Fruit fly (Drosophila melanogaster) whole organism, embryonic: ENCODE results near the gene CG32767.

Experiments
- B-H2 ChIP-seq: fragments of 200-800 bp; sonication (Bioruptor generic); optimal IDR thresholded peaks from 2 replicates; lab custom pipeline; 2018; ENCODE audit warnings: missing biosample characterization, mild to moderate bottlenecking, missing genetic modification characterization
- BtbVII ChIP-seq: fragments of 200-800 bp; sonication (Bioruptor generic); optimal IDR thresholded peaks from 3 replicates; lab custom pipeline; 2017; ENCODE audit warnings: missing biosample characterization, mild to moderate bottlenecking, missing genetic modification characterization
- CG10209 ChIP-seq: fragments of 200-800 bp; sonication (Bioruptor generic); optimal IDR thresholded peaks from 3 replicates; lab custom pipeline; 2017; ENCODE audit warnings: missing biosample characterization, mild to moderate bottlenecking, missing genetic modification characterization, missing genetic modification reagents
- CG11723 ChIP-seq: fragments of 200-800 bp; sonication (Bioruptor generic); optimal IDR thresholded peaks from 2 replicates; lab custom pipeline; 2017; ENCODE audit warnings: missing biosample characterization, mild to moderate bottlenecking, missing genetic modification characterization
- CG12104 ChIP-seq: fragments of 200-800 bp; sonication (Bioruptor generic); optimal IDR thresholded peaks from 3 replicates; lab custom pipeline; 2016; ENCODE audit warnings: missing biosample characterization, missing genetic modification characterization
- CG12155 ChIP-seq: fragments of 200-800 bp; sonication (Bioruptor generic); optimal IDR thresholded peaks from 3 replicates; lab custom pipeline; 2016; ENCODE audit warnings: missing biosample characterization, missing genetic modification characterization
- CG12299 ChIP-seq: fragments of 200-800 bp; sonication (Bioruptor generic); optimal IDR thresholded peaks from 2 replicates; lab custom pipeline; 2018; ENCODE audit warnings: missing biosample characterization, mild to moderate bottlenecking, missing genetic modification characterization
- CG12659 ChIP-seq: fragments of 200-800 bp; sonication (Bioruptor generic); optimal IDR thresholded peaks from 3 replicates; lab custom pipeline; 2017; ENCODE audit warnings: mild to moderate bottlenecking, missing biosample characterization, missing genetic modification reagents, missing genetic modification characterization
- CG15479 ChIP-seq: fragments of 200-800 bp; sonication (Bioruptor generic); optimal IDR thresholded peaks from 3 replicates; lab custom pipeline; 2019; ENCODE audit warnings: missing biosample characterization, mild to moderate bottlenecking, missing genetic modification characterization, moderate library complexity
- CG15696 ChIP-seq: fragments of 200-800 bp; sonication (Bioruptor generic); optimal IDR thresholded peaks from 2 replicates; lab custom pipeline; 2019; ENCODE audit warnings: missing biosample characterization, mild to moderate bottlenecking, missing genetic modification characterization, moderate library complexity
- CG1603 ChIP-seq: fragments of 200-800 bp; sonication (Bioruptor generic); optimal IDR thresholded peaks from 2 replicates; lab custom pipeline; 2019; ENCODE audit warnings: missing biosample characterization, mild to moderate bottlenecking, missing genetic modification characterization, moderate library complexity
- CG17328 ChIP-seq: fragments of 200-800 bp; sonication (Bioruptor generic); IDR thresholded peaks from 2 replicates; pipeline ENCODE4 v1.3.6; 2022; ENCODE audit warnings: missing biosample characterization, missing genetic modification characterization
- CG1832 ChIP-seq: fragments of 200-800 bp; sonication (Bioruptor generic); optimal IDR thresholded peaks from 2 replicates; lab custom pipeline; 2017; ENCODE audit warnings: missing biosample characterization, mild to moderate bottlenecking, missing genetic modification characterization, inconsistent platforms
- CG18619 ChIP-seq: fragments of 200-800 bp; sonication (Bioruptor generic); optimal IDR thresholded peaks from 3 replicates; lab custom pipeline; 2017; ENCODE audit warnings: missing biosample characterization, mild to moderate bottlenecking, missing genetic modification characterization
- CG30020 ChIP-seq: fragments of 200-800 bp; optimal IDR thresholded peaks from 2 replicates; lab custom pipeline; 2019; ENCODE audit warnings: missing biosample characterization, mild to moderate bottlenecking, missing genetic modification characterization, moderate library complexity
- CG30431 ChIP-seq: fragments of 200-800 bp; sonication (Bioruptor generic); optimal IDR thresholded peaks from 2 replicates; lab custom pipeline; 2017; ENCODE audit warnings: missing biosample characterization, missing genetic modification characterization
- CG31224 ChIP-seq: fragments of 200-800 bp; sonication (Bioruptor generic); IDR thresholded peaks from 2 replicates; pipeline ENCODE4 v1.3.6; 2022; ENCODE audit warnings: missing biosample characterization, missing genetic modification characterization
- CG6765 ChIP-seq: fragments of 200-800 bp; sonication (Bioruptor generic); optimal IDR thresholded peaks from 3 replicates; lab custom pipeline; 2017; ENCODE audit warnings: missing biosample characterization, mild to moderate bottlenecking, missing genetic modification characterization
- CG6791 ChIP-seq: fragments of 200-800 bp; sonication (Bioruptor generic); IDR thresholded peaks from 3 replicates; pipeline ENCODE4 v1.3.6; 2022; ENCODE audit warnings: missing biosample characterization, missing genetic modification characterization; ENCODE audit not compliant: partially characterized antibody
- CoRest ChIP-seq: fragments of 200-800 bp; sonication (Bioruptor generic); optimal IDR thresholded peaks from 3 replicates; lab custom pipeline; 2018; ENCODE audit warnings: missing biosample characterization, mild to moderate bottlenecking, missing genetic modification characterization, moderate library complexity
- Dad ChIP-seq: fragments of 200-800 bp; sonication (Bioruptor generic); optimal IDR thresholded peaks from 3 replicates; lab custom pipeline; 2016; ENCODE audit warnings: missing biosample characterization, missing genetic modification characterization
- Dfd ChIP-seq, 2 experiments: fragments of >200 bp; optimal IDR thresholded peaks; 2 replicates each; lab custom pipeline; 2017; ENCODE audit warnings: missing biosample characterization in 2 of 2, missing genetic modification characterization in 2 of 2
- E2f1 ChIP-seq: fragments of 200-800 bp; sonication (Bioruptor generic); IDR thresholded peaks from 2 replicates; pipeline ENCODE4 v1.3.6; 2022; ENCODE audit warnings: missing biosample characterization, missing genetic modification characterization
- HLH3B ChIP-seq: fragments of 200-800 bp; sonication (Bioruptor generic); IDR thresholded peaks from 2 replicates; pipeline ENCODE4 v1.3.6; 2022; ENCODE audit warnings: missing biosample characterization, missing genetic modification characterization
- NFAT ChIP-seq: fragments of 200-800 bp; sonication (Bioruptor generic); IDR thresholded peaks from 2 replicates; pipeline ENCODE4 v1.3.6; 2022; ENCODE audit warnings: missing biosample characterization, missing genetic modification characterization
- Ptx1 ChIP-seq: fragments of 200-800 bp; sonication (Bioruptor generic); IDR thresholded peaks from 2 replicates; pipeline ENCODE4 v1.3.6; 2022; ENCODE audit warnings: missing biosample characterization, missing genetic modification characterization
- Sox100B ChIP-seq: fragments of 200-800 bp; sonication (Bioruptor generic); optimal IDR thresholded peaks from 3 replicates; lab custom pipeline; 2018; ENCODE audit warnings: missing biosample characterization, mild to moderate bottlenecking, missing genetic modification characterization
- bab2 ChIP-seq: fragments of 200-800 bp; sonication (Bioruptor generic); optimal IDR thresholded peaks from 2 replicates; lab custom pipeline; 2016; ENCODE audit warnings: missing biosample characterization, missing genetic modification characterization
- btn ChIP-seq: fragments of 200-800 bp; sonication (Bioruptor generic); optimal IDR thresholded peaks from 2 replicates; lab custom pipeline; 2016; ENCODE audit warnings: missing biosample characterization, missing genetic modification characterization
- corto ChIP-seq: fragments of 200-800 bp; sonication (Bioruptor generic); optimal IDR thresholded peaks from 2 replicates; lab custom pipeline; 2016; ENCODE audit warnings: missing biosample characterization, mild to moderate bottlenecking, missing genetic modification characterization, moderate library complexity
- dimm ChIP-seq: fragments of 200-800 bp; sonication (Bioruptor generic); IDR thresholded peaks from 2 replicates; pipeline ENCODE4 v1.3.6; 2022; ENCODE audit warnings: missing biosample characterization, missing genetic modification characterization
- gce ChIP-seq: fragments of 200-800 bp; sonication (Bioruptor generic); IDR thresholded peaks from 3 replicates; pipeline ENCODE4 v1.3.6; 2022; ENCODE audit warnings: missing biosample characterization, missing genetic modification characterization
- gcm2 ChIP-seq: fragments of 200-800 bp; sonication (Bioruptor generic); optimal IDR thresholded peaks from 2 replicates; lab custom pipeline; 2016; ENCODE audit warnings: missing biosample characterization, missing genetic modification characterization
- lov ChIP-seq, 2 experiments: fragments of 200-800 bp in 1 of 2; fragments of >200 bp in 1 of 2; sonication (Bioruptor generic) in 1 of 2; IDR thresholded peaks in 1 of 2; optimal IDR thresholded peaks in 1 of 2; 2 replicates in 1 of 2; 3 replicates in 1 of 2; pipeline versions ENCODE4 v1.3.6 to Lab custom; 2017 to 2022; ENCODE audit warnings: missing biosample characterization in 1 of 2, missing genetic modification characterization in 1 of 2
- nerfin-1 ChIP-seq: fragments of 200-800 bp; sonication (Bioruptor generic); optimal IDR thresholded peaks from 3 replicates; lab custom pipeline; 2019; ENCODE audit warnings: missing biosample characterization, mild to moderate bottlenecking, missing genetic modification characterization, moderate library complexity
- org-1 ChIP-seq: fragments of 200-800 bp; sonication (Bioruptor generic); optimal IDR thresholded peaks from 2 replicates; lab custom pipeline; 2017; ENCODE audit warnings: missing biosample characterization, missing genetic modification characterization
- prd ChIP-seq, 3 experiments: fragments of >200 bp in 2 of 3; fragments of 200-800 bp in 1 of 3; sonication (Bioruptor generic) in 1 of 3; optimal IDR thresholded peaks in 2 of 3; IDR thresholded peaks in 1 of 3; 2 replicates in 2 of 3; 3 replicates in 1 of 3; pipeline versions ENCODE4 v1.3.6 to Lab custom; 2017 to 2022; ENCODE audit warnings: missing biosample characterization in 1 of 3, missing genetic modification characterization in 1 of 3
- pros ChIP-seq: fragments of 200-800 bp; sonication (Bioruptor generic); optimal IDR thresholded peaks from 3 replicates; lab custom pipeline; 2019; ENCODE audit warnings: missing biosample characterization, mild to moderate bottlenecking, missing genetic modification characterization, moderate library complexity
- psq ChIP-seq: fragments of 200-800 bp; sonication (Bioruptor generic); optimal IDR thresholded peaks from 2 replicates; lab custom pipeline; 2017; ENCODE audit warnings: missing biosample characterization, missing genetic modification characterization
- ro ChIP-seq: fragments of 200-800 bp; sonication (Bioruptor generic); IDR thresholded peaks from 2 replicates; pipeline ENCODE4 v1.3.6; 2022; ENCODE audit warnings: missing biosample characterization, missing genetic modification characterization
- sima ChIP-seq: fragments of 200-800 bp; sonication (Bioruptor generic); optimal IDR thresholded peaks from 2 replicates; lab custom pipeline; 2016; ENCODE audit warnings: missing biosample characterization, missing genetic modification characterization
- sisA ChIP-seq: fragments of 200-800 bp; sonication (Bioruptor generic); IDR thresholded peaks from 2 replicates; pipeline ENCODE4 v1.3.6; 2022; ENCODE audit warnings: missing biosample characterization, missing genetic modification characterization
- slou ChIP-seq: fragments of 200-800 bp; sonication (Bioruptor generic); optimal IDR thresholded peaks from 3 replicates; lab custom pipeline; 2016; ENCODE audit warnings: missing biosample characterization, missing genetic modification characterization
- sqz ChIP-seq: fragments of 200-800 bp; sonication (Bioruptor generic); optimal IDR thresholded peaks from 3 replicates; lab custom pipeline; 2018; ENCODE audit warnings: missing biosample characterization, mild to moderate bottlenecking, missing genetic modification characterization
- stwl ChIP-seq: fragments of 200-800 bp; sonication (Bioruptor generic); optimal IDR thresholded peaks from 3 replicates; lab custom pipeline; 2018; ENCODE audit warnings: missing biosample characterization, mild to moderate bottlenecking, missing genetic modification characterization, moderate library complexity
- trh ChIP-seq: fragments of 200-800 bp; sonication (Bioruptor generic); optimal IDR thresholded peaks from 2 replicates; lab custom pipeline; 2016; ENCODE audit warnings: missing biosample characterization, missing genetic modification characterization

The CG32767 gene

DNA sequence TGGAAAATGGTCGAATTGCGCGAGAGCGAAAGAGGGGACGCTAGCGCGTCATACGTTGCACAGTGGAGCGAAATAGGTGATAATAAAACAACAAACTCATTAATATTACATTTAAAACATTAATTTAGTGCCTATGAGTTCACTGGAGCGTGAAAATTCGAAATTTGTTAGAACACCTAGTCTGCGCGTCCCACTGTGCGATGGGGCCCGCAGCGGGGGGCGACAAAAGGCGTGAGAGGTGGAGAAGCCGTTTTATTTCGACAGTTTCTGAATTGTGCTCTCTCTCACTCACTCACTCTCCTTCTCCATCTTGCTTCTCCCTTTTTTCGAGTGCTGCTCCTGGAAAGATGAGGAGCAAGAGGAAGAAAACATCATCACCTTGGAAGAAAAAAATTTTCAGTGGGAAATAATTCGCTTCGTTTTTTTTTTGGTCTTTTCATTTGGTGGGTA is 896 bp downstream of the CG32767 start (continued):
- peak; percentile 84 for TF ChIP-seq slou
- TF ChIP-seq E2f1: peak; percentile 95
- TF ChIP-seq CG11723: peak; percentile 88
- peak; percentile 94 for TF ChIP-seq bab2 (GFP tag; lab: Kevin White, UChicago)
- TF ChIP-seq BtbVII: peak; percentile 93
- TF ChIP-seq trh (GFP tag; lab: Kevin White, UChicago): peak; percentile 89

DNA sequence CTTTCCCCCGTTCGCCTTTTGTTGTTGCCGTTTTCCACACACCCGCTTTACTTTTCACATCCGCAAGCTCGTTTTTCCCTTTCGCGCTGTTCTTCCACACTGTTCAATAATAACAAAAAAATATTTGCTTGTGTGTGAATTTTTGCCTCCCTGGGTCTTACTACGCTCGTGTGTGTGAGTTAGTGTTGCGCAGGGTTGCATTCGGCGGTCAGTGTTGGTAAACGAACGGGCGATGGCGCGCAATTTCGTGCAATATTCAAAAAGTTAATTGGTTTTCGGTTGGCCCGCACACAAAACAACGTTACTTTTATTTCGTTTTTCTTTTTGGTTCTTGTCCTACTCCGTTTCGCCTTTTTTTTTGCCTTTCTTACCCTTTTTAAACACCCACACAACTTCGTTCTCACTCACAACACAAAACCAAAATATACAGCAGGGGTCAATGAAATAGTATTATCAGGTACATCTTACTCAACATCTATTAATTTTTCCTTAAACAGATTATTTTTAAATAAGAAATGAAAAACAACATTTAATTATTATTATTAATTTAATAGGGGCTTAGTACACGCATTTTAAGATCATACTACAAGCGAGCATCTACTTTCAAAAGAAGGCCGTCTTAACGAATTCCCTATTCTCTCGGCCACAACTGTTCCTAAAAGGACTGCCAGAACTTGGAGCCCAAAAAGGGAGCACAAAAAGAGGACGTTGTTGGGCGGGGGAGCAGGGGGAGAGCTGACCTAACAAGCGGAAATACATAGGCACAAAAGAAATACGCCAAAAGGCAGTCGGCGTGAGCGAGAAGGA is 1.5 kb downstream of the CG32767 start:
- TF ChIP-seq CG12155 (GFP tag; lab: Kevin White, UChicago): peak; percentile 21
- peak; percentile 18 for TF ChIP-seq CG6765 (GFP tag; lab: Kevin White, UChicago)
- no peak for TF ChIP-seq pros
- no peak for TF ChIP-seq CG31224 (GFP tag; lab: Robert Waterston, UW)
- no peak for TF ChIP-seq lov (optimal IDR thresholded peaks at IDR 0.05; lab: Kevin White, UChicago)
- TF ChIP-seq lov (GFP tag; IDR thresholded peaks at IDR 0.05; lab: Robert Waterston, UW): 0 out of 3 replicates have a peak, but pooled peaks have one; percentile 53
- TF ChIP-seq CG30431 (GFP tag; lab: Kevin White, UChicago): no peak
- TF ChIP-seq CoRest (tag; lab: Kevin White, UChicago): no peak
- no peak for TF ChIP-seq nerfin-1 (tag; lab: Kevin White, UChicago)
- no peak for TF ChIP-seq CG18619 (GFP tag; lab: Kevin White, UChicago)
- no peak for TF ChIP-seq sima (GFP tag; lab: Kevin White, UChicago)
- no peak for TF ChIP-seq sisA (GFP tag; lab: Robert Waterston, UW)
- TF ChIP-seq B-H2: peak; percentile 29
- TF ChIP-seq ro: no peak
- peak; percentile 71 for TF ChIP-seq CG15479
- no peak for TF ChIP-seq dimm (GFP tag; lab: Robert Waterston, UW)
- TF ChIP-seq Dad: peak; percentile 19
- TF ChIP-seq CG12104: no peak
- TF ChIP-seq CG6791: peak; percentile 51; the same call in 1 of the 3 replicates
- no peak for TF ChIP-seq CG12299 (tag; lab: Kevin White, UChicago)
- TF ChIP-seq stwl: peak; percentile 59
- peak; percentile 50 for TF ChIP-seq NFAT (GFP tag; lab: Robert Waterston, UW)
- no peak for TF ChIP-seq org-1
- no peak for TF ChIP-seq CG17328 (GFP tag; lab: Robert Waterston, UW)
- no peak for TF ChIP-seq CG30020 (tag; lab: Kevin White, UChicago)
- TF ChIP-seq HLH3B (GFP tag; lab: Robert Waterston, UW): no peak
- no peak for TF ChIP-seq CG1832 (GFP tag; lab: Kevin White, UChicago)
- TF ChIP-seq Dfd (GFP tag; optimal IDR thresholded peaks at IDR 0.05; lab: Kevin White, UChicago): no peak
- TF ChIP-seq gce: no peak; the same call in 2 of the 3 replicates
- peak; percentile 7 for TF ChIP-seq CG12659
- TF ChIP-seq sqz (GFP tag; lab: Kevin White, UChicago): no peak
- no peak for TF ChIP-seq prd (optimal IDR thresholded peaks at IDR 0.05; lab: Kevin White, UChicago)
- TF ChIP-seq prd (GFP tag; IDR thresholded peaks at IDR 0.05; lab: Robert Waterston, UW): no peak
- TF ChIP-seq CG10209 (GFP tag; lab: Kevin White, UChicago): no peak
- TF ChIP-seq CG15696 (tag; lab: Kevin White, UChicago): no peak
- TF ChIP-seq Ptx1 (GFP tag; lab: Robert Waterston, UW): no peak
- peak; percentile 20 for TF ChIP-seq bab2 (GFP tag; lab: Kevin White, UChicago)
- TF ChIP-seq psq (GFP tag; lab: Kevin White, UChicago): peak; percentile 49
- TF ChIP-seq btn (GFP tag; lab: Kevin White, UChicago): no peak
- TF ChIP-seq trh (GFP tag; lab: Kevin White, UChicago): no peak
- no peak for TF ChIP-seq Sox100B (GFP tag; lab: Kevin White, UChicago)
- no peak for TF ChIP-seq gcm2 (GFP tag; lab: Kevin White, UChicago)
- peak; percentile 73 for TF ChIP-seq CG1603 (tag; lab: Kevin White, UChicago)
- TF ChIP-seq corto (GFP tag; lab: Kevin White, UChicago): no peak
